Worm (Caenorhabditis elegans): ENCODE data around the gene gyg-2.

gyg-2 gene

ce11 chrV:16749473-16749872 is 3.4 kb upstream of the gyg-2 start:
- TF ChIP-seq pag-3 (tag; optimal IDR thresholded peaks at IDR 0.05; ENCODE audit: borderline replicate concordance) (no peak), dmd-4 (tag; optimal IDR thresholded peaks at IDR 0.05; ENCODE audit: borderline replicate concordance) (no peak), ceh-31 (tag; optimal IDR thresholded peaks at IDR 0.05) (peak; percentile 16), unc-3 (GFP tag; conservative IDR thresholded peaks at IDR 0.05) (no peak), unc-3 (tag; optimal IDR thresholded peaks at IDR 0.05) (no peak), unc-42 (tag; optimal IDR thresholded peaks at IDR 0.05) (peak; percentile 82), pqm-1 (tag; optimal IDR thresholded peaks at IDR 0.05) (no peak), ceh-30 (tag; optimal IDR thresholded peaks at IDR 0.05) (no peak), K02D7.2 (tag; optimal IDR thresholded peaks at IDR 0.05) (no peak), T23F11.4 (GFP tag; optimal IDR thresholded peaks at IDR 0.05) (no peak), sdc-2 (tag; optimal IDR thresholded peaks at IDR 0.05) (no peak), ceh-6 (GFP tag; optimal IDR thresholded peaks at IDR 0.05) (no peak), C38D4.7 (GFP tag; optimal IDR thresholded peaks at IDR 0.05) (no peak), fax-1 (tag; optimal IDR thresholded peaks at IDR 0.05) (no peak), hlh-8 (tag; optimal IDR thresholded peaks at IDR 0.05) (no peak), pha-4 (tag; optimal IDR thresholded peaks at IDR 0.05) (no peak), ceh-22 (tag; optimal IDR thresholded peaks at IDR 0.05) (no peak)

- no peak for TF ChIP-seq ceh-34 (tag; optimal IDR thresholded peaks at IDR 0.05)
- TF ChIP-seq tbx-2 (tag; optimal IDR thresholded peaks at IDR 0.05), result no peak
- no peak for TF ChIP-seq sdc-2 (tag; optimal IDR thresholded peaks at IDR 0.05)
- TF ChIP-seq pag-3 (tag; optimal IDR thresholded peaks at IDR 0.05; ENCODE audit: borderline replicate concordance), result no peak
- TF ChIP-seq ceh-9 (tag; optimal IDR thresholded peaks at IDR 0.05), result no peak
- no peak for TF ChIP-seq hlh-6 (tag; optimal IDR thresholded peaks at IDR 0.05)
- no peak for TF ChIP-seq ztf-16 (tag; optimal IDR thresholded peaks at IDR 0.05)
- TF ChIP-seq pqm-1 (tag; optimal IDR thresholded peaks at IDR 0.05), result no peak
- no peak for TF ChIP-seq lin-11 (tag; optimal IDR thresholded peaks at IDR 0.05)
- TF ChIP-seq ceh-30 (tag; optimal IDR thresholded peaks at IDR 0.05), result no peak
- TF ChIP-seq ama-1 (optimal IDR thresholded peaks at IDR 0.05), result no peak
- TF ChIP-seq mec-3 (tag; optimal IDR thresholded peaks at IDR 0.05; ENCODE audit: borderline replicate concordance), result no peak
- TF ChIP-seq ceh-22 (tag; optimal IDR thresholded peaks at IDR 0.05), result no peak
- no peak for TF ChIP-seq C08G9.2 (tag; optimal IDR thresholded peaks at IDR 0.05)
- no peak for TF ChIP-seq dve-1 (tag; optimal IDR thresholded peaks at IDR 0.05)
- TF ChIP-seq pax-1 (tag; optimal IDR thresholded peaks at IDR 0.05), result no peak
- no peak for TF ChIP-seq hlh-30 (tag; optimal IDR thresholded peaks at IDR 0.05; ENCODE audit: insufficient read depth)
- TF ChIP-seq T23F11.4 (GFP tag; optimal IDR thresholded peaks at IDR 0.05), result no peak
Observed at ce11 chrV:16747031-16747672, 1.1 kb upstream of the gyg-2 start, which contains the start of gene dkf-2. dkf-2 (plus strand) TSS chrV:16747622.

- TF ChIP-seq hlh-8 (tag; optimal IDR thresholded peaks at IDR 0.05) (no peak), K02D7.2 (tag; optimal IDR thresholded peaks at IDR 0.05) (no peak), ceh-48 (tag; optimal IDR thresholded peaks at IDR 0.05) (no peak), nhr-232 (tag; optimal IDR thresholded peaks at IDR 0.05) (no peak), fax-1 (tag; optimal IDR thresholded peaks at IDR 0.05) (no peak), elt-2 (tag; optimal IDR thresholded peaks at IDR 0.05) (no peak), sdc-2 (tag; optimal IDR thresholded peaks at IDR 0.05) (no peak), dve-1 (tag; optimal IDR thresholded peaks at IDR 0.05) (no peak), unc-55 (GFP tag; optimal IDR thresholded peaks at IDR 0.05) (no peak), pha-4 (tag; optimal IDR thresholded peaks at IDR 0.05) (no peak), npax-4 (tag; optimal IDR thresholded peaks at IDR 0.05) (no peak), unc-3 (GFP tag; conservative IDR thresholded peaks at IDR 0.05) (no peak), unc-3 (tag; optimal IDR thresholded peaks at IDR 0.05) (no peak), unc-86 (tag; optimal IDR thresholded peaks at IDR 0.05) (no peak), hlh-13 (GFP tag; optimal IDR thresholded peaks at IDR 0.05) (no peak), nhr-11 (tag; optimal IDR thresholded peaks at IDR 0.05) (no peak), T23F11.4 (GFP tag; optimal IDR thresholded peaks at IDR 0.05) (no peak), pat-9 (tag; optimal IDR thresholded peaks at IDR 0.05) (no peak)
Observed at ce11 chrV:16745214-16745613, 844 bp downstream of the gyg-2 start.

Measured in whole organism, late embryonic.